Fruit fly (Drosophila melanogaster) whole organism, embryonic: ENCODE data around the gene edin.

Source experiments
- Adf1 ChIP-seq: fragments of 200-800 bp; sonication (Bioruptor generic); IDR thresholded peaks from 2 replicates; pipeline ENCODE4 v1.3.6; 2022; ENCODE audit warnings: missing biosample characterization, missing genetic modification characterization
- Antp ChIP-seq: fragments of 200-800 bp; sonication (Bioruptor generic); optimal IDR thresholded peaks from 3 replicates; lab custom pipeline; 2016; ENCODE audit warnings: missing biosample characterization, missing genetic modification characterization
- Awh ChIP-seq: fragments of 200-800 bp; sonication (Bioruptor generic); IDR thresholded peaks from 2 replicates; pipeline ENCODE4, ENCODE4 v1.3.6; 2022; ENCODE audit warnings: missing biosample characterization, missing genetic modification characterization
- B-H2 ChIP-seq: fragments of 200-800 bp; sonication (Bioruptor generic); optimal IDR thresholded peaks from 2 replicates; lab custom pipeline; 2018; ENCODE audit warnings: missing biosample characterization, mild to moderate bottlenecking, missing genetic modification characterization
- BEAF-32 ChIP-seq: fragments of 200-800 bp; sonication (Bioruptor generic); optimal IDR thresholded peaks from 3 replicates; lab custom pipeline; 2017; ENCODE audit warnings: missing biosample characterization, missing genetic modification characterization, mild to moderate bottlenecking, moderate library complexity, missing genetic modification reagents
- CG11504 ChIP-seq: fragments of 200-800 bp; sonication (Bioruptor generic); optimal IDR thresholded peaks from 3 replicates; lab custom pipeline; 2019; ENCODE audit warnings: missing biosample characterization, mild to moderate bottlenecking, missing genetic modification characterization, moderate library complexity
- CG14667 ChIP-seq: fragments of 200-800 bp; sonication (Bioruptor generic); IDR thresholded peaks from 2 replicates; pipeline ENCODE4 v1.3.6; 2022; ENCODE audit warnings: missing biosample characterization, missing genetic modification characterization
- CG2199 ChIP-seq: fragments of 200-800 bp; sonication (Bioruptor generic); IDR thresholded peaks from 3 replicates; pipeline ENCODE4 v1.3.6; 2022; ENCODE audit warnings: missing biosample characterization, missing genetic modification characterization
- CG2202 ChIP-seq: fragments of 200-800 bp; sonication (Bioruptor generic); optimal IDR thresholded peaks from 2 replicates; lab custom pipeline; 2018; ENCODE audit warnings: missing biosample characterization, mild to moderate bottlenecking, missing genetic modification characterization
- CG2678 ChIP-seq: fragments of 200-800 bp; sonication (Bioruptor generic); optimal IDR thresholded peaks from 3 replicates; lab custom pipeline; 2019; ENCODE audit warnings: missing biosample characterization, mild to moderate bottlenecking, missing genetic modification characterization, moderate library complexity
- CG2712 ChIP-seq: fragments of 200-800 bp; optimal IDR thresholded peaks from 3 replicates; lab custom pipeline; 2019; ENCODE audit warnings: missing biosample characterization, mild to moderate bottlenecking, missing genetic modification characterization, moderate library complexity
- CG4282 ChIP-seq: fragments of 200-800 bp; sonication (Bioruptor generic); optimal IDR thresholded peaks from 2 replicates; lab custom pipeline; 2016; ENCODE audit warnings: missing biosample characterization, missing genetic modification characterization
- CG6254 ChIP-seq: fragments of 200-800 bp; sonication (Bioruptor generic); optimal IDR thresholded peaks from 3 replicates; lab custom pipeline; 2017; ENCODE audit warnings: mild to moderate bottlenecking, missing biosample characterization, missing genetic modification reagents, missing genetic modification characterization
- CG7928 ChIP-seq: fragments of 200-800 bp; sonication (Bioruptor generic); optimal IDR thresholded peaks from 2 replicates; lab custom pipeline; 2017; ENCODE audit warnings: missing biosample characterization, mild to moderate bottlenecking, missing genetic modification characterization
- CG8388 ChIP-seq: fragments of 200-800 bp; sonication (Bioruptor generic); optimal IDR thresholded peaks from 2 replicates; lab custom pipeline; 2019; ENCODE audit warnings: missing biosample characterization, mild to moderate bottlenecking, missing genetic modification characterization, moderate library complexity
- CG8765 ChIP-seq: fragments of 200-800 bp; sonication (Bioruptor generic); IDR thresholded peaks from 2 replicates; pipeline ENCODE4 v1.3.6; 2022; ENCODE audit warnings: missing biosample characterization, missing genetic modification characterization
- CoRest ChIP-seq: fragments of 200-800 bp; sonication (Bioruptor generic); optimal IDR thresholded peaks from 3 replicates; lab custom pipeline; 2018; ENCODE audit warnings: missing biosample characterization, mild to moderate bottlenecking, missing genetic modification characterization, moderate library complexity
- D ChIP-seq, 2 experiments: fragments of 200-800 bp in 1 of 2; fragments of >200 bp in 1 of 2; sonication (Bioruptor generic) in 1 of 2; optimal IDR thresholded peaks; 2 replicates in 1 of 2; 3 replicates in 1 of 2; lab custom pipeline; 2017; ENCODE audit warnings: mild to moderate bottlenecking in 1 of 2, missing biosample characterization in 1 of 2, missing genetic modification characterization in 1 of 2, missing genetic modification reagents in 1 of 2
- Dbx ChIP-seq: fragments of 200-800 bp; sonication (Bioruptor generic); IDR thresholded peaks from 3 replicates; pipeline ENCODE4 v1.3.6; 2022; ENCODE audit warnings: missing biosample characterization, missing genetic modification characterization
- Deaf1 ChIP-seq: fragments of 200-800 bp; optimal IDR thresholded peaks from 3 replicates; lab custom pipeline; 2019; ENCODE audit warnings: missing biosample characterization, mild to moderate bottlenecking, missing genetic modification characterization, moderate library complexity
- HLH54F ChIP-seq: fragments of 200-800 bp; sonication (Bioruptor generic); optimal IDR thresholded peaks from 3 replicates; lab custom pipeline; 2016; ENCODE audit warnings: missing biosample characterization, missing genetic modification characterization
- HmgZ ChIP-seq: fragments of 200-800 bp; sonication (Bioruptor generic); optimal IDR thresholded peaks from 2 replicates; lab custom pipeline; 2018; ENCODE audit warnings: missing biosample characterization, mild to moderate bottlenecking, missing genetic modification characterization
- Hr51 ChIP-seq, 2 experiments: fragments of 200-800 bp; sonication (Bioruptor generic); optimal IDR thresholded peaks; 2 replicates in 1 of 2; 3 replicates in 1 of 2; lab custom pipeline; 2016 to 2018; ENCODE audit warnings: missing biosample characterization in 2 of 2, missing genetic modification characterization in 2 of 2, mild to moderate bottlenecking in 1 of 2, moderate library complexity in 1 of 2
- NC2α ChIP-seq: fragments of 200-800 bp; sonication (Bioruptor generic); optimal IDR thresholded peaks from 2 replicates; lab custom pipeline; 2016; ENCODE audit warnings: missing biosample characterization, missing genetic modification characterization
- PHDP ChIP-seq: fragments of 200-800 bp; sonication (Bioruptor generic); optimal IDR thresholded peaks from 3 replicates; lab custom pipeline; 2018; ENCODE audit warnings: missing biosample characterization, mild to moderate bottlenecking, missing genetic modification characterization, moderate library complexity
- Xrp1 ChIP-seq: fragments of 200-800 bp; sonication (Bioruptor generic); IDR thresholded peaks from 2 replicates; pipeline ENCODE4 v1.3.6; 2022; ENCODE audit warnings: missing biosample characterization, missing genetic modification characterization
- al ChIP-seq: fragments of 200-800 bp; sonication (Bioruptor generic); IDR thresholded peaks from 2 replicates; pipeline ENCODE4 v1.3.6; 2022; ENCODE audit warnings: missing biosample characterization, missing genetic modification characterization
- caup ChIP-seq: fragments of 200-800 bp; sonication (Bioruptor generic); optimal IDR thresholded peaks from 3 replicates; lab custom pipeline; 2017; ENCODE audit warnings: missing biosample characterization, mild to moderate bottlenecking, missing genetic modification characterization, moderate library complexity; ENCODE audit not compliant: severe bottlenecking
- eve ChIP-seq, 2 experiments: fragments of >200 bp; optimal IDR thresholded peaks; 2 replicates each; lab custom pipeline; 2017; ENCODE audit warnings: missing biosample characterization in 2 of 2, missing genetic modification characterization in 2 of 2
- fd3F ChIP-seq: fragments of 200-800 bp; sonication (Bioruptor generic); optimal IDR thresholded peaks from 2 replicates; lab custom pipeline; 2018; ENCODE audit warnings: missing biosample characterization, mild to moderate bottlenecking, missing genetic modification characterization, moderate library complexity
- ftz-f1 ChIP-seq: fragments of 200-800 bp; sonication (Bioruptor generic); optimal IDR thresholded peaks from 2 replicates; lab custom pipeline; 2016; ENCODE audit warnings: missing biosample characterization, missing genetic modification characterization
- insv ChIP-seq, 2 experiments: fragments of 200-800 bp; sonication (Bioruptor generic); optimal IDR thresholded peaks; 3 replicates each; lab custom pipeline; 2016 to 2018; ENCODE audit warnings: missing biosample characterization in 2 of 2, missing genetic modification characterization in 2 of 2
- luna ChIP-seq: fragments of 200-800 bp; sonication (Bioruptor generic); optimal IDR thresholded peaks from 2 replicates; lab custom pipeline; 2016; ENCODE audit warnings: missing biosample characterization, missing genetic modification characterization
- mld ChIP-seq: fragments of 200-800 bp; sonication (Bioruptor generic); IDR thresholded peaks from 3 replicates; pipeline ENCODE4 v1.3.6; 2022; ENCODE audit warnings: missing biosample characterization, missing genetic modification characterization; ENCODE audit not compliant: partially characterized antibody
- nau ChIP-seq: fragments of 200-800 bp; sonication (Bioruptor generic); optimal IDR thresholded peaks from 3 replicates; lab custom pipeline; 2017; ENCODE audit warnings: missing biosample characterization, mild to moderate bottlenecking, missing genetic modification characterization, missing genetic modification reagents
- pan ChIP-seq, 4 experiments: fragments of >200 bp in 3 of 4; fragments of 200-800 bp in 1 of 4; sonication (Bioruptor generic) in 1 of 4; optimal IDR thresholded peaks in 3 of 4; IDR thresholded peaks in 1 of 4; 2 replicates each; pipeline versions ENCODE4 v1.3.6 to Lab custom; 2017 to 2022; ENCODE audit warnings: missing biosample characterization in 2 of 4, missing genetic modification characterization in 2 of 4, mixed read lengths in 1 of 4
- peb ChIP-seq: fragments of 200-800 bp; sonication (Bioruptor generic); IDR thresholded peaks from 2 replicates; pipeline ENCODE4 v1.3.6; 2022; ENCODE audit warnings: missing biosample characterization, missing genetic modification characterization
- pros ChIP-seq: fragments of 200-800 bp; sonication (Bioruptor generic); optimal IDR thresholded peaks from 3 replicates; lab custom pipeline; 2019; ENCODE audit warnings: missing biosample characterization, mild to moderate bottlenecking, missing genetic modification characterization, moderate library complexity
- ranshi ChIP-seq: fragments of 200-800 bp; sonication (Bioruptor generic); IDR thresholded peaks from 2 replicates; pipeline ENCODE4 v1.3.6; 2022; ENCODE audit warnings: missing biosample characterization, missing genetic modification characterization
- salm ChIP-seq: fragments of 200-800 bp; sonication (Bioruptor generic); optimal IDR thresholded peaks from 2 replicates; lab custom pipeline; 2018; ENCODE audit warnings: missing biosample characterization, mild to moderate bottlenecking, missing genetic modification characterization
- shn ChIP-seq: fragments of 200-800 bp; sonication (Bioruptor generic); optimal IDR thresholded peaks from 3 replicates; lab custom pipeline; 2016; ENCODE audit warnings: missing biosample characterization, missing genetic modification characterization
- tio ChIP-seq: fragments of 200-800 bp; sonication (Bioruptor generic); optimal IDR thresholded peaks from 2 replicates; lab custom pipeline; 2017; ENCODE audit warnings: missing biosample characterization, missing genetic modification characterization, inconsistent platforms
- trem ChIP-seq: fragments of 200-800 bp; optimal IDR thresholded peaks from 3 replicates; lab custom pipeline; 2019; ENCODE audit warnings: missing biosample characterization, mild to moderate bottlenecking, missing genetic modification characterization, moderate library complexity
- tup ChIP-seq: fragments of 200-800 bp; sonication (Bioruptor generic); optimal IDR thresholded peaks from 2 replicates; lab custom pipeline; 2016; ENCODE audit warnings: missing biosample characterization, mild to moderate bottlenecking, missing genetic modification characterization, moderate library complexity
- twi ChIP-seq: fragments of 200-800 bp; optimal IDR thresholded peaks from 2 replicates; lab custom pipeline; 2019; ENCODE audit warnings: missing biosample characterization, mild to moderate bottlenecking, missing genetic modification characterization, moderate library complexity
- vnd ChIP-seq: fragments of 200-800 bp; sonication (Bioruptor generic); IDR thresholded peaks from 3 replicates; pipeline ENCODE4 v1.3.6; 2022; ENCODE audit warnings: missing biosample characterization, missing genetic modification characterization; ENCODE audit not compliant: partially characterized antibody
- vvl ChIP-seq: fragments of 200-800 bp; sonication (Bioruptor generic); IDR thresholded peaks from 2 replicates; pipeline ENCODE4 v1.3.6; 2022; ENCODE audit warnings: missing biosample characterization, missing genetic modification characterization
- wdn ChIP-seq: fragments of 200-800 bp; sonication (Bioruptor generic); IDR thresholded peaks from 2 replicates; pipeline ENCODE4 v1.3.6; 2022; ENCODE audit warnings: missing biosample characterization, missing genetic modification characterization

The edin gene

dm6 chr3L:17474711-17475451, 19.8 kb upstream of the edin start, which contains the start of the genes UQCR-Q and CG46525 (continued):
- TF ChIP-seq PHDP, result no peak
- no peak for TF ChIP-seq NC2α (GFP tag; lab: Kevin White, UChicago)
- peak; percentile 80 for TF ChIP-seq ftz-f1
- no peak for TF ChIP-seq Awh (GFP tag; lab: Robert Waterston, UW)
- TF ChIP-seq fd3F (GFP tag; lab: Kevin White, UChicago), result no peak
- TF ChIP-seq CG11504 (tag; lab: Kevin White, UChicago), result peak; percentile 37
- no peak for TF ChIP-seq CG2199 (GFP tag; lab: Robert Waterston, UW)
- peak; percentile 66 for TF ChIP-seq trem (tag; lab: Kevin White, UChicago)
- TF ChIP-seq D (optimal IDR thresholded peaks at IDR 0.05; lab: Kevin White, UChicago), result no peak
- TF ChIP-seq D (GFP tag; optimal IDR thresholded peaks at IDR 0.05; lab: Kevin White, UChicago), result no peak
- no peak for TF ChIP-seq twi (tag; lab: Kevin White, UChicago)
- TF ChIP-seq CG8388 (GFP tag; lab: Kevin White, UChicago), result no peak
- no peak for TF ChIP-seq peb (GFP tag; lab: Robert Waterston, UW)
- peak; percentile 59 for TF ChIP-seq B-H2 (GFP tag; lab: Kevin White, UChicago)
- peak in 1 of 2 experiments; percentile 52 for TF ChIP-seq insv (GFP tag; optimal IDR thresholded peaks at IDR 0.05; lab: Kevin White, UChicago)
- no peak for TF ChIP-seq tio (GFP tag; lab: Kevin White, UChicago)
- TF ChIP-seq pros (GFP tag; lab: Kevin White, UChicago), result no peak
- TF ChIP-seq CG8765 (GFP tag; lab: Robert Waterston, UW), result no peak
- no peak for TF ChIP-seq nau (GFP tag; lab: Kevin White, UChicago)
- no peak for TF ChIP-seq Dbx (GFP tag; lab: Robert Waterston, UW)
- TF ChIP-seq Hr51 (GFP tag; optimal IDR thresholded peaks at IDR 0.05; lab: Kevin White, UChicago), result no peak
- no peak for TF ChIP-seq Xrp1
- no peak for TF ChIP-seq CG2202 (tag; lab: Kevin White, UChicago)
- no peak for TF ChIP-seq Adf1
- no peak for TF ChIP-seq CG7928
- no peak for TF ChIP-seq CG2678 (tag; lab: Kevin White, UChicago)
- TF ChIP-seq caup, result no peak
- TF ChIP-seq CG6254 (GFP tag; lab: Kevin White, UChicago), result no peak
- 0 out of 2 replicates have a peak, but pooled peaks have one; percentile 26 for TF ChIP-seq vvl
- TF ChIP-seq shn, result no peak
- TF ChIP-seq BEAF-32 (GFP tag; lab: Kevin White, UChicago), result peak; percentile 45
- no peak for TF ChIP-seq ranshi
- TF ChIP-seq CG2712 (tag; lab: Kevin White, UChicago), result peak; percentile 56
- TF ChIP-seq luna (GFP tag; lab: Kevin White, UChicago), result no peak
- TF ChIP-seq eve (GFP tag; optimal IDR thresholded peaks at IDR 0.05; lab: Kevin White, UChicago), result no peak
- no peak for TF ChIP-seq wdn
- TF ChIP-seq mld, result no peak
- TF ChIP-seq Antp (GFP tag; lab: Kevin White, UChicago), result no peak
- TF ChIP-seq salm (tag; lab: Kevin White, UChicago), result no peak
- TF ChIP-seq CG14667 (GFP tag; lab: Robert Waterston, UW), result no peak
- TF ChIP-seq CG4282 (GFP tag; lab: Kevin White, UChicago), result no peak
- TF ChIP-seq al (GFP tag; lab: Robert Waterston, UW), result no peak
- TF ChIP-seq vnd, result no peak
- TF ChIP-seq tup (GFP tag; lab: Kevin White, UChicago), result no peak
- TF ChIP-seq CoRest (tag; lab: Kevin White, UChicago), result peak; percentile 46
- TF ChIP-seq Deaf1, result no peak
- no peak for TF ChIP-seq pan (optimal IDR thresholded peaks at IDR 0.05; lab: Kevin White, UChicago)
- TF ChIP-seq pan (GFP tag; optimal IDR thresholded peaks at IDR 0.05 in 1 of 2, IDR thresholded peaks at IDR 0.05 in 1 of 2), result no peak
- TF ChIP-seq HLH54F, result peak; percentile 0
- peak; percentile 85 for TF ChIP-seq HmgZ (tag; lab: Kevin White, UChicago)
